Fruit fly (Drosophila melanogaster) whole organism, embryonic: ENCODE measurements around the gene CG4218.

ENCODE experiments used
- B-H2 ChIP-seq: fragments of 200-800 bp; sonication (Bioruptor generic); optimal IDR thresholded peaks from 2 replicates; lab custom pipeline; 2018; ENCODE audit warnings: missing biosample characterization, mild to moderate bottlenecking, missing genetic modification characterization
- CG10209 ChIP-seq: fragments of 200-800 bp; sonication (Bioruptor generic); optimal IDR thresholded peaks from 3 replicates; lab custom pipeline; 2017; ENCODE audit warnings: missing biosample characterization, mild to moderate bottlenecking, missing genetic modification characterization, missing genetic modification reagents
- CG10274 ChIP-seq: fragments of 200-800 bp; sonication (Bioruptor generic); optimal IDR thresholded peaks from 3 replicates; lab custom pipeline; 2017; ENCODE audit warnings: missing biosample characterization, mild to moderate bottlenecking, missing genetic modification characterization
- CG11504 ChIP-seq: fragments of 200-800 bp; sonication (Bioruptor generic); optimal IDR thresholded peaks from 3 replicates; lab custom pipeline; 2019; ENCODE audit warnings: missing biosample characterization, mild to moderate bottlenecking, missing genetic modification characterization, moderate library complexity
- CG12155 ChIP-seq: fragments of 200-800 bp; sonication (Bioruptor generic); optimal IDR thresholded peaks from 3 replicates; lab custom pipeline; 2016; ENCODE audit warnings: missing biosample characterization, missing genetic modification characterization
- CG12942 ChIP-seq: fragments of 200-800 bp; sonication (Bioruptor generic); optimal IDR thresholded peaks from 3 replicates; lab custom pipeline; 2016; ENCODE audit warnings: missing biosample characterization, missing genetic modification characterization
- CG13424 ChIP-seq: fragments of 200-800 bp; sonication (Bioruptor generic); optimal IDR thresholded peaks from 2 replicates; lab custom pipeline; 2019; ENCODE audit warnings: missing biosample characterization, mild to moderate bottlenecking, missing genetic modification characterization, moderate library complexity
- CG13624 ChIP-seq: fragments of 200-800 bp; sonication (Bioruptor generic); optimal IDR thresholded peaks from 2 replicates; lab custom pipeline; 2016; ENCODE audit warnings: missing biosample characterization, missing genetic modification characterization
- CG13894 ChIP-seq: fragments of 200-800 bp; sonication (Bioruptor generic); optimal IDR thresholded peaks from 3 replicates; lab custom pipeline; 2018; ENCODE audit warnings: missing biosample characterization, mild to moderate bottlenecking, missing genetic modification characterization, moderate library complexity
- CG15601 ChIP-seq: fragments of 200-800 bp; sonication (Bioruptor generic); optimal IDR thresholded peaks from 3 replicates; lab custom pipeline; 2019; ENCODE audit warnings: missing biosample characterization, mild to moderate bottlenecking, missing genetic modification characterization, moderate library complexity
- CG1603 ChIP-seq: fragments of 200-800 bp; sonication (Bioruptor generic); optimal IDR thresholded peaks from 2 replicates; lab custom pipeline; 2019; ENCODE audit warnings: missing biosample characterization, mild to moderate bottlenecking, missing genetic modification characterization, moderate library complexity
- CG17328 ChIP-seq: fragments of 200-800 bp; sonication (Bioruptor generic); IDR thresholded peaks from 2 replicates; pipeline ENCODE4 v1.3.6; 2022; ENCODE audit warnings: missing biosample characterization, missing genetic modification characterization
- CG17361 ChIP-seq: fragments of 200-800 bp; sonication (Bioruptor generic); IDR thresholded peaks from 3 replicates; pipeline ENCODE4 v1.3.6; 2022; ENCODE audit warnings: missing biosample characterization, missing genetic modification characterization
- CG18619 ChIP-seq: fragments of 200-800 bp; sonication (Bioruptor generic); optimal IDR thresholded peaks from 3 replicates; lab custom pipeline; 2017; ENCODE audit warnings: missing biosample characterization, mild to moderate bottlenecking, missing genetic modification characterization
- CG18764 ChIP-seq: fragments of 200-800 bp; sonication (Bioruptor generic); optimal IDR thresholded peaks from 3 replicates; lab custom pipeline; 2016; ENCODE audit warnings: missing biosample characterization, missing genetic modification characterization
- CG2120 ChIP-seq: fragments of 200-800 bp; sonication (Bioruptor generic); optimal IDR thresholded peaks from 3 replicates; lab custom pipeline; 2016; ENCODE audit warnings: missing biosample characterization, missing genetic modification characterization
- CG3163 ChIP-seq: fragments of 200-800 bp; sonication (Bioruptor generic); optimal IDR thresholded peaks from 3 replicates; lab custom pipeline; 2016; ENCODE audit warnings: missing biosample characterization, missing genetic modification characterization
- CG3726 ChIP-seq: fragments of 200-800 bp; sonication (Bioruptor generic); IDR thresholded peaks from 3 replicates; pipeline ENCODE4, ENCODE4 v1.3.6; 2022; ENCODE audit warnings: missing biosample characterization, missing genetic modification characterization
- CG5953 ChIP-seq: fragments of 200-800 bp; sonication (Bioruptor generic); IDR thresholded peaks from 2 replicates; pipeline ENCODE4 v1.3.6; 2022; ENCODE audit warnings: missing biosample characterization, missing genetic modification characterization
- CG7786 ChIP-seq: fragments of 200-800 bp; sonication (Bioruptor generic); optimal IDR thresholded peaks from 2 replicates; lab custom pipeline; 2016; ENCODE audit warnings: missing biosample characterization, missing genetic modification characterization
- CG8290 ChIP-seq, 3 experiments: fragments of 200-800 bp; sonication (Bioruptor generic); optimal IDR thresholded peaks; 2 replicates each; lab custom pipeline; 2016 to 2019; ENCODE audit warnings: missing biosample characterization in 3 of 3, missing genetic modification characterization in 3 of 3, mild to moderate bottlenecking in 2 of 3, moderate library complexity in 1 of 3
- Dip3 ChIP-seq: fragments of 200-800 bp; sonication (Bioruptor generic); optimal IDR thresholded peaks from 3 replicates; lab custom pipeline; 2016; ENCODE audit warnings: missing biosample characterization, missing genetic modification characterization
- Ets65A ChIP-seq: fragments of 200-800 bp; sonication (Bioruptor generic); peaks from one replicate; lab custom pipeline; 2016; ENCODE audit warnings: missing biosample characterization, missing genetic modification characterization
- H2.0 ChIP-seq: fragments of 200-800 bp; sonication (Bioruptor generic); IDR thresholded peaks from 2 replicates; pipeline ENCODE4 v1.3.6; 2022; ENCODE audit warnings: missing biosample characterization, missing genetic modification characterization
- HHEX ChIP-seq: fragments of 200-800 bp; sonication (Bioruptor generic); optimal IDR thresholded peaks from 3 replicates; lab custom pipeline; 2017; ENCODE audit warnings: missing biosample characterization, mild to moderate bottlenecking, missing genetic modification characterization, missing genetic modification reagents
- HmgD ChIP-seq: fragments of 200-800 bp; sonication (Bioruptor generic); optimal IDR thresholded peaks from 3 replicates; lab custom pipeline; 2016; ENCODE audit warnings: missing biosample characterization, missing genetic modification characterization
- Hmr ChIP-seq: fragments of 200-800 bp; sonication (Bioruptor generic); optimal IDR thresholded peaks from 3 replicates; lab custom pipeline; 2017; ENCODE audit warnings: mild to moderate bottlenecking, missing biosample characterization, missing genetic modification reagents, missing genetic modification characterization
- Hr51 ChIP-seq, 2 experiments: fragments of 200-800 bp; sonication (Bioruptor generic); optimal IDR thresholded peaks; 2 replicates in 1 of 2; 3 replicates in 1 of 2; lab custom pipeline; 2016 to 2018; ENCODE audit warnings: missing biosample characterization in 2 of 2, missing genetic modification characterization in 2 of 2, mild to moderate bottlenecking in 1 of 2, moderate library complexity in 1 of 2
- Sox102F ChIP-seq: fragments of 200-800 bp; sonication (Bioruptor generic); optimal IDR thresholded peaks from 2 replicates; lab custom pipeline; 2018; ENCODE audit warnings: missing biosample characterization, mild to moderate bottlenecking, missing genetic modification characterization, moderate library complexity
- az2 ChIP-seq: fragments of 200-800 bp; sonication (Bioruptor generic); optimal IDR thresholded peaks from 3 replicates; lab custom pipeline; 2016; ENCODE audit warnings: missing biosample characterization, missing genetic modification characterization
- dmrt99B ChIP-seq: fragments of 200-800 bp; sonication (Bioruptor generic); optimal IDR thresholded peaks from 2 replicates; lab custom pipeline; 2018; ENCODE audit warnings: missing biosample characterization, mild to moderate bottlenecking, missing genetic modification characterization, moderate library complexity
- dpn ChIP-seq, 2 experiments: fragments of 200-800 bp; sonication (Bioruptor generic); optimal IDR thresholded peaks; 3 replicates each; lab custom pipeline; 2016; ENCODE audit warnings: missing biosample characterization in 2 of 2, missing genetic modification characterization in 2 of 2
- dysf ChIP-seq: fragments of 200-800 bp; sonication (Bioruptor generic); IDR thresholded peaks from 3 replicates; pipeline ENCODE4 v1.3.6; 2022; ENCODE audit warnings: missing biosample characterization, missing genetic modification characterization
- esg ChIP-seq: fragments of 200-800 bp; sonication (Bioruptor generic); conservative IDR thresholded peaks from 2 replicates; pipeline ENCODE4 v1.3.6; 2022; ENCODE audit warnings: missing biosample characterization, missing genetic modification characterization
- eve ChIP-seq, 2 experiments: fragments of >200 bp; optimal IDR thresholded peaks; 2 replicates each; lab custom pipeline; 2017; ENCODE audit warnings: missing biosample characterization in 2 of 2, missing genetic modification characterization in 2 of 2
- gem ChIP-seq: fragments of 200-800 bp; sonication (Bioruptor generic); optimal IDR thresholded peaks from 2 replicates; lab custom pipeline; 2019; ENCODE audit warnings: missing biosample characterization, mild to moderate bottlenecking, missing genetic modification characterization, moderate library complexity
- ken ChIP-seq: fragments of 200-800 bp; sonication (Bioruptor generic); IDR thresholded peaks from 3 replicates; pipeline ENCODE4 v1.3.6; 2022; ENCODE audit warnings: missing biosample characterization, missing genetic modification characterization
- klu ChIP-seq: fragments of 200-800 bp; sonication (Bioruptor generic); IDR thresholded peaks from 2 replicates; pipeline ENCODE4 v1.3.6; 2022; ENCODE audit warnings: missing biosample characterization, missing genetic modification characterization
- lmd ChIP-seq: fragments of 200-800 bp; sonication (Bioruptor generic); IDR thresholded peaks from 2 replicates; pipeline ENCODE4 v1.3.6; 2022; ENCODE audit warnings: missing biosample characterization, missing genetic modification characterization
- lola ChIP-seq, 3 experiments: fragments of >200 bp in 2 of 3; fragments of 200-800 bp in 1 of 3; sonication (Bioruptor generic) in 1 of 3; optimal IDR thresholded peaks; 2 replicates each; lab custom pipeline; 2017 to 2019; ENCODE audit warnings: missing biosample characterization in 3 of 3, missing genetic modification characterization in 3 of 3, mild to moderate bottlenecking in 1 of 3, moderate library complexity in 1 of 3
- org-1 ChIP-seq: fragments of 200-800 bp; sonication (Bioruptor generic); optimal IDR thresholded peaks from 2 replicates; lab custom pipeline; 2017; ENCODE audit warnings: missing biosample characterization, missing genetic modification characterization
- pnt ChIP-seq: fragments of 200-800 bp; sonication (Bioruptor generic); optimal IDR thresholded peaks from 3 replicates; lab custom pipeline; 2016; ENCODE audit warnings: missing biosample characterization, missing genetic modification characterization
- prd ChIP-seq, 3 experiments: fragments of >200 bp in 2 of 3; fragments of 200-800 bp in 1 of 3; sonication (Bioruptor generic) in 1 of 3; optimal IDR thresholded peaks in 2 of 3; IDR thresholded peaks in 1 of 3; 2 replicates in 2 of 3; 3 replicates in 1 of 3; pipeline versions ENCODE4 v1.3.6 to Lab custom; 2017 to 2022; ENCODE audit warnings: missing biosample characterization in 1 of 3, missing genetic modification characterization in 1 of 3
- ranshi ChIP-seq: fragments of 200-800 bp; sonication (Bioruptor generic); IDR thresholded peaks from 2 replicates; pipeline ENCODE4 v1.3.6; 2022; ENCODE audit warnings: missing biosample characterization, missing genetic modification characterization
- row ChIP-seq: fragments of 200-800 bp; sonication (Bioruptor generic); IDR thresholded peaks from 3 replicates; pipeline ENCODE4 v1.3.6; 2022; ENCODE audit warnings: missing biosample characterization, missing genetic modification characterization
- sens ChIP-seq: fragments of 200-800 bp; sonication (Bioruptor generic); peaks from one replicate; lab custom pipeline; 2016; ENCODE audit warnings: missing biosample characterization, missing genetic modification characterization
- tgo ChIP-seq: fragments of 200-800 bp; sonication (Bioruptor generic); IDR thresholded peaks from 3 replicates; pipeline ENCODE4 v1.3.6; 2022; ENCODE audit warnings: missing biosample characterization, missing genetic modification characterization
- unpg ChIP-seq: fragments of 200-800 bp; sonication (Bioruptor generic); optimal IDR thresholded peaks from 3 replicates; lab custom pipeline; 2018; ENCODE audit warnings: missing biosample characterization, mild to moderate bottlenecking, missing genetic modification characterization, moderate library complexity
- vvl ChIP-seq: fragments of 200-800 bp; sonication (Bioruptor generic); IDR thresholded peaks from 2 replicates; pipeline ENCODE4 v1.3.6; 2022; ENCODE audit warnings: missing biosample characterization, missing genetic modification characterization

CG4218 gene

dm6 chr2L:14499078-14499477 is 49.8 kb downstream of the CG4218 start (continued):
- TF ChIP-seq Sox102F (GFP tag; lab: Kevin White, UChicago) (peak; percentile 51), CG17361 (GFP tag; lab: Robert Waterston, UW) (0 out of 3 replicates have a peak, but pooled peaks have one; percentile 24), az2 (peak; percentile 6), dmrt99B (tag; lab: Kevin White, UChicago) (peak; percentile 45), ranshi (GFP tag; lab: Robert Waterston, UW) (0 out of 2 replicates have a peak, but pooled peaks have one; percentile 25), pnt (GFP tag; lab: Kevin White, UChicago) (peak; percentile 27), CG1603 (tag; lab: Kevin White, UChicago) (peak; percentile 51), CG17328 (0 out of 2 replicates have a peak, but pooled peaks have one; percentile 19), dysf (GFP tag; lab: Robert Waterston, UW) (peak; percentile 48; the same call in 2 of the 3 replicates), gem (tag; lab: Kevin White, UChicago) (peak; percentile 61), eve (GFP tag; optimal IDR thresholded peaks at IDR 0.05; lab: Kevin White, UChicago) (peak in 1 of 2 experiments; percentile 63), prd (optimal IDR thresholded peaks at IDR 0.05; lab: Kevin White, UChicago) (no peak), prd (GFP tag; IDR thresholded peaks at IDR 0.05; lab: Robert Waterston, UW) (peak; percentile 38; the same call in 1 of the 3 replicates), Hr51 (GFP tag; optimal IDR thresholded peaks at IDR 0.05; lab: Kevin White, UChicago) (peak in 1 of 2 experiments; percentile 12), CG3726 (GFP tag; lab: Robert Waterston, UW) (0 out of 3 replicates have a peak, but pooled peaks have one; percentile 42), CG13424 (tag; lab: Kevin White, UChicago) (peak; percentile 29), CG5953 (no peak), CG15601 (tag; lab: Kevin White, UChicago) (no peak), unpg (GFP tag; lab: Kevin White, UChicago) (peak; percentile 36), HHEX (GFP tag; lab: Kevin White, UChicago) (peak; percentile 11), CG18619 (GFP tag; lab: Kevin White, UChicago) (peak; percentile 13), row (GFP tag; lab: Robert Waterston, UW) (peak; percentile 47; the same call in 2 of the 3 replicates), ken (0 out of 3 replicates have a peak, but pooled peaks have one; percentile 30), CG7786 (GFP tag; lab: Kevin White, UChicago) (peak; percentile 10), CG8290 (GFP tag; optimal IDR thresholded peaks at IDR 0.05; lab: Kevin White, UChicago) (no peak), CG8290 (tag; optimal IDR thresholded peaks at IDR 0.05; lab: Kevin White, UChicago) (peak in 1 of 2 experiments; percentile 36), dpn (GFP tag; optimal IDR thresholded peaks at IDR 0.05; lab: Kevin White, UChicago) (peak in 1 of 2 experiments; percentile 52), org-1 (GFP tag; lab: Kevin White, UChicago) (peak; percentile 35), B-H2 (GFP tag; lab: Kevin White, UChicago) (no peak), klu (GFP tag; lab: Robert Waterston, UW) (0 out of 2 replicates have a peak, but pooled peaks have one; percentile 11), CG10274 (peak; percentile 74), lmd (GFP tag; lab: Robert Waterston, UW) (peak; percentile 51), Dip3 (GFP tag; lab: Kevin White, UChicago) (no peak), CG2120 (GFP tag; lab: Kevin White, UChicago) (peak; percentile 54), sens (GFP tag; lab: Kevin White, UChicago) (peak; percentile 75), CG12155 (GFP tag; lab: Kevin White, UChicago) (peak; percentile 12), CG12942 (GFP tag; lab: Kevin White, UChicago) (peak; percentile 22), CG13624 (GFP tag; lab: Kevin White, UChicago) (no peak), esg (peak; percentile 41; the same call in 1 of the 2 replicates), lola (GFP tag; optimal IDR thresholded peaks at IDR 0.05; lab: Kevin White, UChicago) (peak in 1 of 3 experiments; percentile 8), CG10209 (GFP tag; lab: Kevin White, UChicago) (peak; percentile 26), vvl (peak; percentile 26; the same call in 1 of the 2 replicates), CG18764 (GFP tag; lab: Kevin White, UChicago) (no peak), Ets65A (GFP tag; lab: Kevin White, UChicago) (peak; percentile 90), HmgD (GFP tag; lab: Kevin White, UChicago) (no peak), Hmr (GFP tag; lab: Kevin White, UChicago) (peak; percentile 42), CG13894 (no peak), H2.0 (no peak), CG3163 (GFP tag; lab: Kevin White, UChicago) (no peak), CG11504 (tag; lab: Kevin White, UChicago) (peak; percentile 53), tgo (GFP tag; lab: Robert Waterston, UW) (peak; percentile 30; the same call in 2 of the 3 replicates)
